Fruit fly (Drosophila melanogaster) whole organism: ENCODE results near the gene CG15019.

Experiments used
- CG8478 ChIP-seq: fragments of >200 bp; optimal IDR thresholded peaks from 2 replicates; lab custom pipeline; 2018; ENCODE audit warnings: inconsistent platforms
- Dll ChIP-seq: fragments of >200 bp; optimal IDR thresholded peaks from 2 replicates; lab custom pipeline; 2017
- pan ChIP-seq: fragments of >200 bp; optimal IDR thresholded peaks from 2 replicates; lab custom pipeline; 2017
- psq ChIP-seq: fragments of >200 bp; optimal IDR thresholded peaks from 2 replicates; lab custom pipeline; 2017
- usp ChIP-seq: fragments of >200 bp; optimal IDR thresholded peaks from 2 replicates; lab custom pipeline; 2017; ENCODE audit warnings: missing biosample characterization, missing genetic modification characterization, mixed read lengths

- no peak for TF ChIP-seq pan (lab: Kevin White, UChicago)
- no peak for TF ChIP-seq psq (lab: Kevin White, UChicago)
- no peak for TF ChIP-seq usp (GFP tag; lab: Kevin White, UChicago)
- no peak for TF ChIP-seq CG8478 (lab: Kevin White, UChicago)
- no peak for TF ChIP-seq Dll (lab: Kevin White, UChicago)
Observed at dm6 chr3L:4383104-4383503, 22.8 kb downstream of the CG15019 start.
